Worm (Caenorhabditis elegans) whole organism, early embryonic: ENCODE measurements around the gene hmt-1.

Source experiments
- B0310.2 ChIP-seq: sonication (generic microtip); optimal IDR thresholded peaks from 2 replicates; lab custom pipeline; 2016; ENCODE audit warnings: mild to moderate bottlenecking, missing genetic modification characterization, missing compliant biosample characterization
- ama-1 ChIP-seq: fragments of 150-350 bp; optimal IDR thresholded peaks from 2 replicates; lab custom pipeline; 2014
- hmbx-1 ChIP-seq: sonication (generic microtip); optimal IDR thresholded peaks from 2 replicates; lab custom pipeline; 2016; ENCODE audit warnings: mild to moderate bottlenecking, missing genetic modification characterization, missing compliant biosample characterization
- hmg-4 ChIP-seq: fragments of 200-800 bp; sonication (Bioruptor generic); optimal IDR thresholded peaks from 2 replicates; lab custom pipeline; 2018; ENCODE audit warnings: mild to moderate bottlenecking, missing genetic modification characterization, missing compliant biosample characterization
- tbx-37 ChIP-seq: fragments of 200-800 bp; sonication (Bioruptor generic); conservative IDR thresholded peaks from 2 replicates; pipeline ENCODE4 v1.3.6; 2022; ENCODE audit warnings: missing genetic modification reagents, missing genetic modification characterization, missing compliant biosample characterization

ce11 chrIII:11050658-11051118 lies 49.1 kb downstream of the hmt-1 start:
- no peak for TF ChIP-seq ama-1 (lab: Kevin White, UChicago)
- TF ChIP-seq B0310.2, result no peak
- no peak for TF ChIP-seq hmbx-1 (tag; lab: Kevin White, UChicago)
- no peak for TF ChIP-seq hmg-4 (GFP tag; lab: Kevin White, UChicago)
- TF ChIP-seq tbx-37 (GFP tag; lab: Robert Waterston, UW), result no peak
